Worm (Caenorhabditis elegans) whole organism, late embryonic: ENCODE results near the gene F58D12.1.

Experiments
- C08G9.2 ChIP-seq: sonication (generic microtip); optimal IDR thresholded peaks from 2 replicates; lab custom pipeline; 2016; ENCODE audit warnings: mild to moderate bottlenecking, missing genetic modification characterization, moderate library complexity, missing compliant biosample characterization
- C38D4.7 ChIP-seq: fragments of 200-800 bp; sonication (Bioruptor generic); optimal IDR thresholded peaks from 2 replicates; lab custom pipeline; 2018; ENCODE audit warnings: mild to moderate bottlenecking, missing genetic modification characterization, moderate library complexity, missing compliant biosample characterization
- F13H6.1 ChIP-seq: sonication (generic microtip); optimal IDR thresholded peaks from 2 replicates; lab custom pipeline; 2016; ENCODE audit warnings: missing genetic modification characterization, missing compliant biosample characterization
- K09A11.1 ChIP-seq: sonication (generic microtip); optimal IDR thresholded peaks from 2 replicates; lab custom pipeline; 2017; ENCODE audit warnings: antibody characterized with exemption, mild to moderate bottlenecking, missing genetic modification characterization, missing compliant biosample characterization; ENCODE audit not compliant: insufficient read depth
- Y22D7AL.16 ChIP-seq: sonication (generic microtip); optimal IDR thresholded peaks from 2 replicates; lab custom pipeline; 2016; ENCODE audit warnings: missing genetic modification characterization, missing compliant biosample characterization
- ahr-1 ChIP-seq: sonication (generic microtip); optimal IDR thresholded peaks from 2 replicates; lab custom pipeline; 2016; ENCODE audit warnings: missing genetic modification characterization, missing compliant biosample characterization
- ceh-18 ChIP-seq: sonication (generic microtip); optimal IDR thresholded peaks from 2 replicates; lab custom pipeline; 2016; ENCODE audit warnings: missing genetic modification characterization, missing compliant biosample characterization
- ceh-31 ChIP-seq: sonication (generic microtip); optimal IDR thresholded peaks from 2 replicates; lab custom pipeline; 2016; ENCODE audit warnings: missing genetic modification characterization, missing compliant biosample characterization
- ceh-34 ChIP-seq: sonication (generic microtip); optimal IDR thresholded peaks from 2 replicates; lab custom pipeline; 2016; ENCODE audit warnings: mild to moderate bottlenecking, missing genetic modification characterization, missing compliant biosample characterization
- ceh-45 ChIP-seq: fragments of 200-800 bp; sonication (Bioruptor generic); IDR thresholded peaks from 2 replicates; pipeline ENCODE4 v1.3.6; 2022; ENCODE audit warnings: missing genetic modification reagents, missing genetic modification characterization, missing compliant biosample characterization
- ceh-48 ChIP-seq: sonication (generic microtip); optimal IDR thresholded peaks from 2 replicates; lab custom pipeline; 2016; ENCODE audit warnings: missing genetic modification characterization, inconsistent platforms, missing compliant biosample characterization
- ceh-9 ChIP-seq: sonication (generic microtip); optimal IDR thresholded peaks from 2 replicates; lab custom pipeline; 2016; ENCODE audit warnings: mild to moderate bottlenecking, missing genetic modification characterization, inconsistent platforms, missing compliant biosample characterization
- che-1 ChIP-seq: sonication (generic microtip); optimal IDR thresholded peaks from 2 replicates; lab custom pipeline; 2016; ENCODE audit warnings: mild to moderate bottlenecking, missing genetic modification characterization, missing compliant biosample characterization
- dve-1 ChIP-seq: sonication (generic microtip); optimal IDR thresholded peaks from 2 replicates; lab custom pipeline; 2017; ENCODE audit warnings: antibody characterized with exemption, mild to moderate bottlenecking, missing genetic modification characterization, missing compliant biosample characterization
- elt-2 ChIP-seq: sonication (generic microtip); optimal IDR thresholded peaks from 2 replicates; lab custom pipeline; 2016; ENCODE audit warnings: missing genetic modification reagents, missing genetic modification characterization, missing compliant biosample characterization
- elt-4 ChIP-seq: sonication (generic microtip); optimal IDR thresholded peaks from 2 replicates; lab custom pipeline; 2016; ENCODE audit warnings: missing genetic modification characterization, missing compliant biosample characterization
- fax-1 ChIP-seq: sonication (generic microtip); optimal IDR thresholded peaks from 2 replicates; lab custom pipeline; 2016; ENCODE audit warnings: missing genotype, missing genetic modification characterization, missing compliant biosample characterization
- fkh-10 ChIP-seq: fragments of 150-350 bp; optimal IDR thresholded peaks from 2 replicates; lab custom pipeline; 2014; ENCODE audit warnings: missing biosample characterization, missing genetic modification reagents, missing genetic modification characterization
- fkh-6 ChIP-seq: sonication (generic microtip); optimal IDR thresholded peaks from 2 replicates; lab custom pipeline; 2016; ENCODE audit warnings: missing genetic modification characterization, missing compliant biosample characterization
- hlh-13 ChIP-seq: fragments of 200-800 bp; sonication (Bioruptor generic); optimal IDR thresholded peaks from 2 replicates; lab custom pipeline; 2018; ENCODE audit warnings: mild to moderate bottlenecking, missing genetic modification characterization, missing compliant biosample characterization
- hlh-15 ChIP-seq: sonication (generic microtip); optimal IDR thresholded peaks from 2 replicates; lab custom pipeline; 2016; ENCODE audit warnings: missing genetic modification characterization, missing compliant biosample characterization
- hlh-6 ChIP-seq: sonication (generic microtip); optimal IDR thresholded peaks from 2 replicates; lab custom pipeline; 2016; ENCODE audit warnings: missing genotype, missing genetic modification characterization, missing compliant biosample characterization
- nfya-1 ChIP-seq: sonication (generic microtip); optimal IDR thresholded peaks from 2 replicates; lab custom pipeline; 2017; ENCODE audit warnings: missing genetic modification characterization, mild to moderate bottlenecking, missing compliant biosample characterization, antibody characterized with exemption, moderate library complexity
- nhr-11 ChIP-seq: fragments of 150-350 bp; optimal IDR thresholded peaks from 2 replicates; lab custom pipeline; 2014; ENCODE audit warnings: missing biosample characterization, missing genetic modification characterization
- odd-2 ChIP-seq: sonication (generic microtip); optimal IDR thresholded peaks from 2 replicates; lab custom pipeline; 2017; ENCODE audit warnings: antibody characterized with exemption, mild to moderate bottlenecking, missing genetic modification characterization, missing compliant biosample characterization
- pag-3 ChIP-seq: sonication (generic microtip); optimal IDR thresholded peaks from 2 replicates; lab custom pipeline; 2016; ENCODE audit warnings: missing compliant biosample characterization, missing genetic modification characterization, borderline replicate concordance
- pat-9 ChIP-seq: fragments of 200-800 bp; sonication (Bioruptor generic); optimal IDR thresholded peaks from 2 replicates; lab custom pipeline; 2018; ENCODE audit warnings: mild to moderate bottlenecking, missing genetic modification characterization, moderate library complexity, missing compliant biosample characterization
- pax-1 ChIP-seq: fragments of 150-350 bp; optimal IDR thresholded peaks from 2 replicates; lab custom pipeline; 2014; ENCODE audit warnings: missing biosample characterization, missing genetic modification characterization
- pha-2 ChIP-seq: sonication (generic microtip); optimal IDR thresholded peaks from 2 replicates; lab custom pipeline; 2017; ENCODE audit warnings: mild to moderate bottlenecking, missing genetic modification characterization, missing compliant biosample characterization
- pros-1 ChIP-seq: fragments of 150-350 bp; optimal IDR thresholded peaks from 2 replicates; lab custom pipeline; 2014; ENCODE audit warnings: missing biosample characterization, missing genetic modification reagents, missing genetic modification characterization
- ref-2 ChIP-seq: sonication (generic microtip); optimal IDR thresholded peaks from 2 replicates; lab custom pipeline; 2016; ENCODE audit warnings: missing genetic modification characterization, missing compliant biosample characterization
- sdc-2 ChIP-seq: sonication (generic microtip); optimal IDR thresholded peaks from 2 replicates; lab custom pipeline; 2016; ENCODE audit warnings: missing genotype, missing genetic modification characterization, missing compliant biosample characterization
- syd-9 ChIP-seq: sonication (generic microtip); optimal IDR thresholded peaks from 2 replicates; lab custom pipeline; 2016; ENCODE audit warnings: mild to moderate bottlenecking, missing genetic modification characterization, moderate library complexity, missing compliant biosample characterization
- tbx-7 ChIP-seq: sonication (generic microtip); optimal IDR thresholded peaks from 2 replicates; lab custom pipeline; 2016; ENCODE audit warnings: missing genotype, missing genetic modification characterization, missing compliant biosample characterization
- unc-42 ChIP-seq: sonication (generic microtip); optimal IDR thresholded peaks from 2 replicates; lab custom pipeline; 2016; ENCODE audit warnings: missing genotype, missing genetic modification characterization, missing compliant biosample characterization
- unc-55 ChIP-seq: sonication (generic microtip); optimal IDR thresholded peaks from 2 replicates; lab custom pipeline; 2017; ENCODE audit warnings: missing biosample characterization, missing genetic modification reagents, missing genetic modification characterization
- zip-5 ChIP-seq: sonication (generic microtip); optimal IDR thresholded peaks from 2 replicates; lab custom pipeline; 2016; ENCODE audit warnings: missing genetic modification characterization, missing compliant biosample characterization

Gene F58D12.1

DNA sequence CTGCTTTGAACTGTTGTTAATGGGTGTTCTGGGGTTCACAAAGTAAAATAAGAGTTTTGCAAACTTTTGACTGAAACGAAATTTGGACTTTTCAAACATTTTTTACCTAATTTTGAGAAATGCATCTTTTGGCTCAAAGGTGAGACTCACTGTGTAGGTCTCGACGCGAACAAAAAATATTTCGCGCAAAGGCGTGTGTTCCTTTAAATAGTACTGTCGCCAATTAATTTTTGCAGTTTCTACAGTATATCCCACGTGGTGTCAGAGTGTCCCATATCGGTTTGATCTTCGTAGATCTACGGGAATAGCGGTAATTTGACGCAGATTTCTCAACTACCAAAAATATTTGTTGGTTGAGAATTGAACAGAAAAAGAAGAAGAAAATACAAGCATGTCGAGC, 35.7 kb upstream of the F58D12.1 start:
- TF ChIP-seq ceh-18 (tag; lab: Kevin White, UChicago) (no peak), hlh-15 (no peak), tbx-7 (no peak), hlh-6 (tag; lab: Kevin White, UChicago) (no peak), ceh-45 (GFP tag; lab: Robert Waterston, UW) (no peak), ahr-1 (tag; lab: Kevin White, UChicago) (no peak), pros-1 (tag; lab: Kevin White, UChicago) (no peak), fkh-10 (GFP tag; lab: Kevin White, UChicago) (no peak), C08G9.2 (tag; lab: Kevin White, UChicago) (no peak), pat-9 (tag; lab: Kevin White, UChicago) (no peak), che-1 (tag; lab: Kevin White, UChicago) (no peak), C38D4.7 (GFP tag; lab: Kevin White, UChicago) (no peak), pag-3 (no peak), zip-5 (tag; lab: Kevin White, UChicago) (no peak), nhr-11 (tag; lab: Kevin White, UChicago) (no peak), unc-55 (no peak), pax-1 (tag; lab: Kevin White, UChicago) (no peak)

DNA sequence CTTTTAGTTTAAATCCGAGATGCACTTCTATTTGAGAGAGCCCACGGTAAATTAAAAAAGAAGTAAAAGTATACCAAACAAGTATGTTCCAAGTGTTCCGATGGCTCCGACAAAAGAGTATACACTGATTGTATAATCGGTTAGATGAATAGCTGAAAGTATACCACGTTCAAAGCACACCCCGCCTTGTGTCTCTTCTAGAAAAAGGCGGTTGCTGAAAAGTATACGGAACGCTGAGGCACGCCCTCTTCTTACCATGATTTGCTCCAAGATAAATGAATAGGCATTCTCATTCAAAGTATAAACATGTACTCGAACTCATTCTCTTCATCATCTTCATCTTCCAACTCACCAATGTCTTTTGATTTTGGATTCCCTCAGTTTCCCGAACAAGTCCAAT, 35.0 kb upstream of the F58D12.1 start, which contains the start of gene end-3:
TSS of gene end-3 (plus strand) at position 301 of the 400 bp plus-strand sequence.
- TF ChIP-seq fax-1 = no peak
- TF ChIP-seq ref-2 (tag; lab: Kevin White, UChicago) = no peak
- no peak for TF ChIP-seq sdc-2 (tag; lab: Kevin White, UChicago)
- TF ChIP-seq K09A11.1 (tag; lab: Kevin White, UChicago) = no peak
- TF ChIP-seq ceh-48 = no peak
- TF ChIP-seq ceh-31 (tag; lab: Kevin White, UChicago) = no peak
- TF ChIP-seq elt-4 = no peak
- TF ChIP-seq pros-1 (tag; lab: Kevin White, UChicago) = no peak

DNA sequence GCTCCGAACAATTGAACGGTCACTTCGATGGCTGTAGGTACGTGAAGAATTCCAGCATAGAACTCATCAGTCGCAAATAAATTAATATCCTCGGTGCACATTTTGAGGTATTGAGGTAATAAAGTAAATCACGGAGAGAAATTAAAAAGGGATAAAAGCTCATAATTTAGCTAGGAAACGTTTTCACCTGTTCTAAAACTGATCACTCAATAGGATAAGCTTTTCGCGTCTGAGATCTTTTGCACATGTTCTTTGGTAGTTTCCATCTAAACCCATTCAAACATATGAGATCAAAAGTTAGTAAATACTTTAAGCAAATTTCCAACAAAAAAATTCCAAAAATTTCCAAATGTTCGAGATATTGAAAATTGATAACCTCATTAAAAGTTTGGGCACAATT, 31.9 kb upstream of the F58D12.1 start, which contains the start of gene srh-308:
TSS of gene srh-308 (minus strand) at position 101 of the 400 bp plus-strand sequence.
- TF ChIP-seq F13H6.1 (tag; lab: Kevin White, UChicago) = no peak
- no peak for TF ChIP-seq ceh-18 (tag; lab: Kevin White, UChicago)
- no peak for TF ChIP-seq fkh-6 (tag; lab: Kevin White, UChicago)
- no peak for TF ChIP-seq elt-2 (tag; lab: Kevin White, UChicago)
- TF ChIP-seq unc-55 = no peak
- TF ChIP-seq C08G9.2 (tag; lab: Kevin White, UChicago) = no peak
- TF ChIP-seq pha-2 (tag; lab: Kevin White, UChicago) = no peak
- TF ChIP-seq odd-2 (tag; lab: Kevin White, UChicago) = no peak
- no peak for TF ChIP-seq unc-42 (tag; lab: Kevin White, UChicago)
- TF ChIP-seq dve-1 (tag; lab: Kevin White, UChicago) = no peak
- no peak for TF ChIP-seq ceh-45 (GFP tag; lab: Robert Waterston, UW)
- no peak for TF ChIP-seq che-1 (tag; lab: Kevin White, UChicago)
- TF ChIP-seq ceh-9 = no peak
- TF ChIP-seq Y22D7AL.16 = no peak
- no peak for TF ChIP-seq syd-9 (tag; lab: Kevin White, UChicago)
- TF ChIP-seq ceh-34 (tag; lab: Kevin White, UChicago) = no peak
- TF ChIP-seq nfya-1 (tag; lab: Kevin White, UChicago) = no peak
- no peak for TF ChIP-seq tbx-7
- no peak for TF ChIP-seq zip-5 (tag; lab: Kevin White, UChicago)
- TF ChIP-seq hlh-13 (GFP tag; lab: Kevin White, UChicago) = no peak

DNA sequence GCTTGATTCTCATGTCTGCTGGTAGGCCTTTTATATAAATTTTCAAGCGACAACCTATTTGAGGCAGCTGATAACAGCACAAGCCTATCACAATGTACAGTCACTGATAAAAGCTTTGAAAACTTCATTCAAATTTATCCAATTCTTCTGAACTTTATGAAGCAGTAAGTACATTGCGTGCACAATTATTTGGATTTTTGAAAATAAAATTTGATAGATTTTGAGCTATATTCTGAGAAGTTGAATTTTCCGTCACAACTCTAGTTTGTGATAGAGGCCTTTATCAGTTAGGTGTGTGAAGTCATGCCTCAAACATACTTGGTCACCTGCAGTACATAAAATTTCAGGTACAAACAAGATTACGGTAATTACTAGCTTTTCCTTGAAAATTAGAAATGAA, 30.7 kb upstream of the F58D12.1 start, which contains the start of the genes mtl-2 and T08G5.1:
TSS of gene mtl-2 (minus strand) at position 34 of the 400 bp plus-strand sequence.
TSS of gene T08G5.1 (plus strand) at position 127 of the 400 bp plus-strand sequence.
- TF ChIP-seq elt-2 (tag; lab: Kevin White, UChicago) = peak; percentile 49
- no peak for TF ChIP-seq F13H6.1 (tag; lab: Kevin White, UChicago)
